Worm (Caenorhabditis elegans): ENCODE measurements around the gene C15C8.6.
A peak's percentile ranks its signal among the peaks of the same experiment; 100 is the strongest.

C15C8.6 gene

DNA sequence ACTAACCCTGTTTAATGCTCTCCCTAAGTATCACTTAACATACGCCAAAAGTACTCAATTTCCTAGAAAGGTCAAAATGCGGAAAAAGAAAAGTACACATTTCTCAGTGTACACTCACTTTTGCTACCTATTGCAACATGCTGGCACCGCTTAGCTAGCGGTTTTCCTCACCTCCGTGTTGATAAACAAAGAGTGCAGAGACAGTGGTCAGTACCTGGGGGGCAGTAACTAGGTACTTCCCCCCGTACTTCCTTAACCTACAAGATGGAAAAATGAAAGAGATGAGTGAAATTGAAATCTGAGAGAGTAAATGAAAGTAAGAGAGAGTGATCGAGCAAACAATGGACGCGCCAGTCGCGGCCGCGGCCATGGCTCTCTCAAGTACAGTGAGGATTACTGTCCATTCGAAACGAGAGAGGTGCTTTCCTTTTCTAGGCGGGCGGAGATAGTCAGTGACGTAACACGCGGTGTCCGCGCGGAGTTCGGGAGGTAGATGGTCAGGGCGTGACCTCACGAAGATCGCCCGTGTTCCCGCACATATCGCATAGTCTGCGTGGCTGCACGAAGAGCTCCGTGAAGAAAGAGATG is 15.1 kb downstream of the C15C8.6 start, which contains the start of gene cky-1:
Gene cky-1, plus strand, starts transcription at position 538 of the 588 bp plus-strand sequence.
- peak; percentile 32 for TF ChIP-seq zip-8 (tag; optimal IDR thresholded peaks at IDR 0.05)
- TF ChIP-seq ztf-11 (tag; optimal IDR thresholded peaks at IDR 0.05), result no peak
- peak; percentile 26 for TF ChIP-seq ham-2 (GFP tag; optimal IDR thresholded peaks at IDR 0.05)

DNA sequence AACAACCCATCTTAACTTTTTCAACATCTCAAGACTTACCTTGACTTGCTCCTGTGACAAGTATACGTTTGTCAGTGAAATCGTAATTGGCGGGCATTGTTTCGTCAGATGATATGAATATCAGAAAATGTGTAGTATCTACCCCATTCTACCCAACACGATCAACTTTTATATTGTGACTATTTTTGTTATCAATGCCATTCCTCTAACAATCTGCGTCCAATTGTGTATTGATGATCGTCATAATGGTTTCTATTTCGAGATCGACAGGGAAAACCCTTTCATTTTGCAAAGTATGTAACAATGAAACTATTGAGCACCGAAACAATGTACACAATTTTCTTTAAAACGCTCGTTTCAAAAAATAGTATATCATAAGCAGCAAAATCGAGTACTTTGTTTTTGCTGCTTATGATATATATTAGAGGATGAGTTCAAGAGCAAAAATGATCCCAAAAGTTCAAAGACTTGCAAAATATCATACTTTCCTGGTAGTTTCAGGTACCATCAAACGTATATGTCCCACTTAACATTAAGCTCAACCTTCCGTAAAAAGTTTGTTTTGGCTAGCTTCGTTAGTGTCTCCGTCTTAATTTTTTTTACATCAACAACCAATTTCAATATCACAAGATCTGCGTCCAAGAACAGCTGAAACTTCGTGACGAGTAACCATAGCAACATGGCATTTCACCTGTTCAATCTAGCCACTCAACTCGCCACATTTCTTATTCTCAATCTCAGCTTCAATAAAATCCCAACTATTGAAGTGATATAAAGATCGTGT is 17.7 kb downstream of the C15C8.6 start, which contains the start of the genes dhs-21 and xbx-9:
Gene dhs-21, minus strand, starts transcription at position 181 of the 784 bp plus-strand sequence.
Gene xbx-9, plus strand, starts transcription at position 734 of the 784 bp plus-strand sequence.
- TF ChIP-seq nhr-12 (tag; optimal IDR thresholded peaks at IDR 0.05) (no peak), ces-1 (GFP tag; optimal IDR thresholded peaks at IDR 0.05) (no peak), hlh-1 (tag; optimal IDR thresholded peaks at IDR 0.05) (no peak), M03D4.4 (tag; optimal IDR thresholded peaks at IDR 0.05) (no peak), nhr-76 (tag; optimal IDR thresholded peaks at IDR 0.05) (no peak), unc-120 (tag; optimal IDR thresholded peaks at IDR 0.05; ENCODE audit: poor library complexity, severe bottlenecking) (no peak), ztf-11 (tag; optimal IDR thresholded peaks at IDR 0.05) (no peak), sem-2 (GFP tag; optimal IDR thresholded peaks at IDR 0.05) (no peak), lin-32 (GFP tag; optimal IDR thresholded peaks at IDR 0.05) (no peak)

DNA sequence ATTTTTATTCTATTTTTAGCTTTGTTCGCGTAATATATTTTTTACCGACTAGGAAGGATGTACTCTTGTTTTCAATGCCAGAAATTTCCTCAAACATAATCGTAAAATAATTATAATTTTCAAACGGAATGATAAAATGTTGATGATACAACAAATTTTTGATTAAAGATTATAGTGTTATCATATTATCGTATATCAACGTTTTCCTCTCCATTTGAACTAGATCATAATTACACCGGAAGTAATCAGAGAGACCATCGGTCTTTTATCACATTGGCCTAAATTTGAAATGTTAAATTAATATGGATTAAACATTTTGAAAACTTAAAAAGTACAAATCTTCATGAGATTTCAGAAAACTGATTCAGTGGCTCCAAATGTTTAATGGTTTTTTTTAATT is 18.6 kb downstream of the C15C8.6 start:
- TF ChIP-seq flh-1 (GFP tag; optimal IDR thresholded peaks at IDR 0.05), result no peak
- TF ChIP-seq zip-8 (tag; optimal IDR thresholded peaks at IDR 0.05), result no peak
- no peak for TF ChIP-seq ceh-83 (GFP tag; optimal IDR thresholded peaks at IDR 0.05)
- TF ChIP-seq cnd-1 (tag; optimal IDR thresholded peaks at IDR 0.05), result no peak
- TF ChIP-seq nhr-2 (tag; optimal IDR thresholded peaks at IDR 0.05), result no peak
- no peak for TF ChIP-seq bed-3 (GFP tag; optimal IDR thresholded peaks at IDR 0.05)
- TF ChIP-seq blmp-1 (tag; optimal IDR thresholded peaks at IDR 0.05), result no peak
- no peak for TF ChIP-seq nhr-237 (tag; optimal IDR thresholded peaks at IDR 0.05)
- TF ChIP-seq ceh-43 (GFP tag; optimal IDR thresholded peaks at IDR 0.05), result no peak
- TF ChIP-seq nhr-76 (tag; optimal IDR thresholded peaks at IDR 0.05), result no peak
- TF ChIP-seq elt-3 (tag; optimal IDR thresholded peaks at IDR 0.05), result no peak
- no peak for TF ChIP-seq hlh-1 (tag; optimal IDR thresholded peaks at IDR 0.05)
- TF ChIP-seq ztf-11 (tag; optimal IDR thresholded peaks at IDR 0.05), result no peak
- TF ChIP-seq lin-32 (GFP tag; optimal IDR thresholded peaks at IDR 0.05), result no peak
- TF ChIP-seq mab-5 (tag; optimal IDR thresholded peaks at IDR 0.05), result no peak
- TF ChIP-seq sptf-1 (tag; optimal IDR thresholded peaks at IDR 0.05), result no peak
- TF ChIP-seq elt-1 (tag; optimal IDR thresholded peaks at IDR 0.05; ENCODE audit: borderline replicate concordance, insufficient read depth), result no peak
- TF ChIP-seq ham-2 (GFP tag; optimal IDR thresholded peaks at IDR 0.05), result no peak

DNA sequence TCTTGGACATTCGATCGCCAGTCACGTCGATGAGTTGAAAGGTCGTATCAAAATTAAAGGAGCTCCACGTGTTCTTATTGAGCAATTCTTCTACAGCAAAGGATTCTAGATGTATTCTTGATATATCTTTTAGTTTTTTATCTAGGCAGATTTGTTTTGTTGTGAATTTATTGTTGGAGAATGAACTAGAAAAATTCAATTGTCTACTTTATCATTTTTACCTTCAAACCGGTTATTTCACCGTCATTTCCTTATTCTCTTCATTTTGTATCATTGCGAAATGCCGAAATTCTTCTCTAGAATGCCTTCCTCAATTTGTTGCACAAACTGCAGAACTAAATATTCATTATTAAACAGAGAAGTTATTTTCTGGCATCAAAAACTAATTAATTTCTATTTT is 22.1 kb downstream of the C15C8.6 start, which contains the start of gene R11D1.10:
Gene R11D1.10, plus strand, starts transcription at position 301 of the 400 bp plus-strand sequence.
- TF ChIP-seq tbx-8 (GFP tag; optimal IDR thresholded peaks at IDR 0.05) (no peak), sptf-1 (tag; optimal IDR thresholded peaks at IDR 0.05) (no peak), lin-32 (GFP tag; optimal IDR thresholded peaks at IDR 0.05) (no peak), ces-1 (GFP tag; optimal IDR thresholded peaks at IDR 0.05) (no peak), elt-1 (tag; optimal IDR thresholded peaks at IDR 0.05; ENCODE audit: borderline replicate concordance, insufficient read depth) (no peak), hlh-1 (tag; optimal IDR thresholded peaks at IDR 0.05) (no peak), nhr-237 (tag; optimal IDR thresholded peaks at IDR 0.05) (no peak), nhr-2 (tag; optimal IDR thresholded peaks at IDR 0.05) (no peak), cnd-1 (tag; optimal IDR thresholded peaks at IDR 0.05) (no peak), ham-2 (GFP tag; optimal IDR thresholded peaks at IDR 0.05) (no peak), mab-5 (tag; optimal IDR thresholded peaks at IDR 0.05) (no peak), bed-3 (GFP tag; optimal IDR thresholded peaks at IDR 0.05) (no peak), ceh-43 (GFP tag; optimal IDR thresholded peaks at IDR 0.05) (no peak), nhr-12 (tag; optimal IDR thresholded peaks at IDR 0.05) (no peak)

DNA sequence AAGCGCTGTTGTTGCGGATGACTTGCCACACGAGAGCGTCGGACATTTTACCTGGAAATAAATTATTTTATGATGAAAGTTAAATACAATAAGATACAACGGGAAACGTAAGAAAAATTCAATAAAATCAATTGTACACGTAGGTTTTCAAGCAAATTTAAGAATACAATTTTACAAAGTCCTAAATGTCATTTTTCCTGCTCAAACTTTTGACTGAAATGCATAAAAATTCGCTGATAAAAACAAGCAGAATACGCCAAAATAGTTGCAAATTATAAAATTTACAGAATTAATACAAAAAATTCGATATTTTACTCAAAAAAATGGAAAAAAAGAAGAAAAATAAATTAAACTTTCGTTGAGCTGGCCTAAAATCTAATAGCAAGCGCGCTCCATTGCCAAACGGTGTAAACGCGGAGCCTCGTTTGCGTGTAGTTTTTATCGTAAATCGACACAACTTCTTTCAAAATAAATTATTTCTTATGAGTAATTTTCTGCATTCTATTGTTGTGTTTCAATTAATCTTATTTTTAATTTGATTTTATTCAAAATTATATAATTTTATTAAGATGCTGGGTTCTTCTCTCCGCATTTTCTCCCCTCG is 23.2 kb downstream of the C15C8.6 start, which contains the start of the genes rpl-28 and mrpl-49:
Gene rpl-28, minus strand, starts transcription at position 51 of the 604 bp plus-strand sequence.
Gene mrpl-49, plus strand, starts transcription at position 570 of the 604 bp plus-strand sequence.
- TF ChIP-seq blmp-1 (tag; optimal IDR thresholded peaks at IDR 0.05) (no peak), mab-5 (tag; optimal IDR thresholded peaks at IDR 0.05) (peak; percentile 34), nhr-237 (tag; optimal IDR thresholded peaks at IDR 0.05) (peak; percentile 89), nhr-76 (tag; optimal IDR thresholded peaks at IDR 0.05) (no peak), snpc-4 (tag; optimal IDR thresholded peaks at IDR 0.05) (no peak), M03D4.4 (tag; optimal IDR thresholded peaks at IDR 0.05) (no peak), ceh-39 (tag; optimal IDR thresholded peaks at IDR 0.05) (peak; percentile 75), lin-13 (tag; optimal IDR thresholded peaks at IDR 0.05) (peak; percentile 86), hlh-1 (tag; optimal IDR thresholded peaks at IDR 0.05) (peak; percentile 53), sptf-1 (tag; optimal IDR thresholded peaks at IDR 0.05) (no peak), lin-32 (GFP tag; optimal IDR thresholded peaks at IDR 0.05) (no peak), ceh-43 (GFP tag; optimal IDR thresholded peaks at IDR 0.05) (no peak), nhr-2 (tag; optimal IDR thresholded peaks at IDR 0.05) (peak; percentile 53), unc-62 (GFP tag; optimal IDR thresholded peaks at IDR 0.05) (peak; percentile 16), nhr-28 (tag; optimal IDR thresholded peaks at IDR 0.05) (no peak), bed-3 (GFP tag; optimal IDR thresholded peaks at IDR 0.05) (no peak), pha-4 (tag; optimal IDR thresholded peaks at IDR 0.05) (peak; percentile 77), mls-2 (tag; optimal IDR thresholded peaks at IDR 0.05) (no peak), unc-120 (tag; optimal IDR thresholded peaks at IDR 0.05; ENCODE audit: poor library complexity, severe bottlenecking) (no peak), lsy-2 (tag; optimal IDR thresholded peaks at IDR 0.05) (peak; percentile 87), mep-1 (tag; optimal IDR thresholded peaks at IDR 0.05) (peak; percentile 77), cnd-1 (tag; optimal IDR thresholded peaks at IDR 0.05) (peak; percentile 28), ces-1 (GFP tag; optimal IDR thresholded peaks at IDR 0.05) (peak; percentile 81)
